ENCODE assay signal across 2 worm cellular contexts in the genomic region with DNA sequence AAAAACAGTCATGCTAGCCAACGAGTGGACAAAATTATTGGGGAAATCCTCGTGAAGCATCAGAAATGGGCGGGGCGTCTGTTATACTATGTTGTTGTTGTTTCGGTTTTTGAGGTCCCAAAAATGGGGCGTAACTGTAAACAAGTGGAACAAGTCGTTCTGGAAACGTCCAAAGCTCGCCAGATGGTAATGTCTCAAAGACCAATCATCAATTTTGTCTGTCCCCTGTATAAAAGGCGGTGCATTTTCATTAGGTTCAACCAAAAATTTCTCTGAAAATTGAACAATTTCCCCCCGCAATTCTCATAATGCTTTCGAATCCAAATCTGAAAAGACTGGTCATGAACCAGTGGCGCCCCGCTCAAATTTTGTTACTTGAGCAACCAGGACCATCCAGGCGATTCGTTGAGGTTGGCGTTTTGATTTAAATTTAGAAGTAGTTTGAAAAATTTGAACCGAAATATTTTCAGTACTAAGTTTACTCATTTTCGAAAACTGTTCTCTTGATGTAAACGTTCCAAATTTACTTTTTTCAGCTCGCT.
TF ChIP-seq lines count a peak whose summit lies in the region.

No protein-coding gene starts in this region.

TF ChIP-seq in whole organism, L4 larva, 104 proteins besides CTCF, POLR2A, EP300 and RAD21:
- TF ChIP-seq daf-19 (GFP tag; conservative IDR thresholded peaks at IDR 0.05; lab: Robert Waterston, UW) = 0 out of 2 replicates have a peak, but pooled peaks have one; percentile 23
- TF ChIP-seq lin-38 (GFP tag; IDR thresholded peaks at IDR 0.05; lab: Robert Waterston, UW) = peak; percentile 21; the same call in 1 of the 2 replicates
- TF ChIP-seq vab-7 (GFP tag; IDR thresholded peaks at IDR 0.05; lab: Robert Waterston, UW) = 0 out of 2 replicates have a peak, but pooled peaks have one; percentile 18
- 0 out of 2 replicates have a peak, but pooled peaks have one; percentile 25 for TF ChIP-seq D1046.2 (GFP tag; IDR thresholded peaks at IDR 0.05; lab: Robert Waterston, UW)
- TF ChIP-seq saeg-2 (GFP tag; IDR thresholded peaks at IDR 0.05; lab: Robert Waterston, UW) = 0 out of 2 replicates have a peak, but pooled peaks have one; percentile 42
- no peak for TF ChIP-seq F10B5.3 (tag; optimal IDR thresholded peaks at IDR 0.05; lab: Kevin White, UChicago)
- TF ChIP-seq mdl-1 (tag; optimal IDR thresholded peaks at IDR 0.05; lab: Kevin White, UChicago) = no peak
- no peak for TF ChIP-seq pha-4 (GFP tag; IDR thresholded peaks at IDR 0.05; lab: Robert Waterston, UW)
- no peak for TF ChIP-seq pha-4 (tag; optimal IDR thresholded peaks at IDR 0.05; lab: Kevin White, UChicago)
TF ChIP-seq in whole organism, L4 larva: peak in this region for 5.

TF ChIP-seq in whole organism, young adult, 124 proteins besides CTCF, POLR2A, EP300 and RAD21:
- peak; percentile 68 for TF ChIP-seq Y95B8A.8 (GFP tag; IDR thresholded peaks at IDR 0.05; lab: Robert Waterston, UW)
- TF ChIP-seq F49E8.2 (tag; optimal IDR thresholded peaks at IDR 0.05; lab: Kevin White, UChicago; ENCODE audit: insufficient read depth) = peak; percentile 7
- TF ChIP-seq zim-3 (tag; optimal IDR thresholded peaks at IDR 0.05; lab: Kevin White, UChicago) = no peak
- TF ChIP-seq hsf-1 (GFP tag; IDR thresholded peaks at IDR 0.05; lab: Robert Waterston, UW) = peak; percentile 9; the same call in 1 of the 2 replicates
- no peak for TF ChIP-seq mxl-1 (tag; optimal IDR thresholded peaks at IDR 0.05; lab: Kevin White, UChicago)
- TF ChIP-seq let-526 (GFP tag; IDR thresholded peaks at IDR 0.05; lab: Robert Waterston, UW) = 0 out of 2 replicates have a peak, but pooled peaks have one; percentile 28
- peak; percentile 15; the same call in 1 of the 2 replicates for TF ChIP-seq madf-6 (GFP tag; IDR thresholded peaks at IDR 0.05; lab: Robert Waterston, UW)
- TF ChIP-seq atf-7 (tag; optimal IDR thresholded peaks at IDR 0.05; lab: Kevin White, UChicago) = no peak
- peak; percentile 51; the same call in 1 of the 2 replicates for TF ChIP-seq Y53G8AR.9 (GFP tag; conservative IDR thresholded peaks at IDR 0.05; lab: Robert Waterston, UW)
- peak; percentile 59 for TF ChIP-seq athp-1 (tag; optimal IDR thresholded peaks at IDR 0.05; lab: Kevin White, UChicago)
- TF ChIP-seq aptf-3 (GFP tag; IDR thresholded peaks at IDR 0.05; lab: Robert Waterston, UW) = 0 out of 2 replicates have a peak, but pooled peaks have one; percentile 36
- peak; percentile 86 for TF ChIP-seq Y79H2A.3 (GFP tag; conservative IDR thresholded peaks at IDR 0.05; lab: Robert Waterston, UW)
- TF ChIP-seq attf-5 (GFP tag; optimal IDR thresholded peaks at IDR 0.05; lab: Kevin White, UChicago) = peak; percentile 1
- TF ChIP-seq die-1 (tag; optimal IDR thresholded peaks at IDR 0.05; lab: Kevin White, UChicago) = no peak
- TF ChIP-seq B0336.3 (GFP tag; IDR thresholded peaks at IDR 0.05; lab: Robert Waterston, UW) = peak; percentile 41; the same call in 1 of the 2 replicates
- TF ChIP-seq cebp-1 (GFP tag; IDR thresholded peaks at IDR 0.05; lab: Robert Waterston, UW) = no peak
- peak; percentile 60 for TF ChIP-seq cebp-1 (tag; optimal IDR thresholded peaks at IDR 0.05; lab: Kevin White, UChicago)
- peak; percentile 43; the same call in 1 of the 2 replicates for TF ChIP-seq aptf-2 (GFP tag; conservative IDR thresholded peaks at IDR 0.05; lab: Robert Waterston, UW)
- TF ChIP-seq F57A8.1 (GFP tag; optimal IDR thresholded peaks at IDR 0.05; lab: Kevin White, UChicago) = no peak
- peak; percentile 43; the same call in 1 of the 2 replicates for TF ChIP-seq lin-26 (GFP tag; IDR thresholded peaks at IDR 0.05; lab: Robert Waterston, UW)
- TF ChIP-seq D2030.7 (GFP tag; IDR thresholded peaks at IDR 0.05; lab: Robert Waterston, UW) = peak; percentile 22; the same call in 1 of the 2 replicates
- no peak for TF ChIP-seq hrde-1 (tag; optimal IDR thresholded peaks at IDR 0.05; lab: Kevin White, UChicago; ENCODE audit: borderline replicate concordance)
- TF ChIP-seq dox-1 (GFP tag; IDR thresholded peaks at IDR 0.05; lab: Robert Waterston, UW) = peak; percentile 56
- peak; percentile 23; the same call in 1 of the 2 replicates for TF ChIP-seq attf-6 (GFP tag; IDR thresholded peaks at IDR 0.05; lab: Robert Waterston, UW)
- TF ChIP-seq madf-3 (GFP tag; IDR thresholded peaks at IDR 0.05; lab: Robert Waterston, UW) = 0 out of 2 replicates have a peak, but pooled peaks have one; percentile 4
- peak; percentile 10 for TF ChIP-seq lsl-1 (GFP tag; optimal IDR thresholded peaks at IDR 0.05; lab: Kevin White, UChicago)

Comparison
In these comparisons a context has a peak if more than half of its experiments do, and no peak if none do; other contexts are left out.
1. Of the 7 proteins assayed by ChIP-seq in both whole organism, young adult and whole organism, L4 larva: peak only in whole organism, young adult: F49E8.2; only in whole organism, L4 larva: none; in both: none; in neither: 6.